Fruit fly (Drosophila melanogaster) whole organism, prepupa: Measurements from ENCODE around the gene Frq1.

Experiments
- CG10631 ChIP-seq: fragments of 200-800 bp; sonication (Bioruptor generic); optimal IDR thresholded peaks from 2 replicates; lab custom pipeline; 2016; ENCODE audit warnings: missing biosample characterization, missing genetic modification characterization
- CG10669 ChIP-seq: fragments of 200-800 bp; sonication (Bioruptor generic); optimal IDR thresholded peaks from 3 replicates; lab custom pipeline; 2018; ENCODE audit warnings: missing biosample characterization, mild to moderate bottlenecking, missing genetic modification characterization, moderate library complexity
- CG11294 ChIP-seq: fragments of 200-800 bp; sonication (Bioruptor generic); IDR thresholded peaks from 2 replicates; pipeline ENCODE4 v1.3.6; 2022; ENCODE audit warnings: missing biosample characterization, missing genetic modification characterization
- CG11762 ChIP-seq: fragments of 200-800 bp; sonication (Bioruptor generic); optimal IDR thresholded peaks from 3 replicates; lab custom pipeline; 2016; ENCODE audit warnings: missing biosample characterization, missing genetic modification characterization; ENCODE audit not compliant: insufficient read depth
- CG31627 ChIP-seq: fragments of 200-800 bp; sonication (Bioruptor generic); optimal IDR thresholded peaks from 3 replicates; lab custom pipeline; 2016; ENCODE audit warnings: missing biosample characterization, missing genetic modification characterization
- CG3919 ChIP-seq: fragments of 200-800 bp; sonication (Bioruptor generic); optimal IDR thresholded peaks from 3 replicates; lab custom pipeline; 2016; ENCODE audit warnings: missing biosample characterization, missing genetic modification characterization
- CG4318 ChIP-seq: fragments of 200-800 bp; sonication (Bioruptor generic); optimal IDR thresholded peaks from 3 replicates; lab custom pipeline; 2017; ENCODE audit warnings: missing biosample characterization, mild to moderate bottlenecking, missing genetic modification characterization
- CG6163 ChIP-seq: fragments of 200-800 bp; sonication (Bioruptor generic); IDR thresholded peaks from 3 replicates; pipeline ENCODE4 v1.3.6; 2022; ENCODE audit warnings: missing biosample characterization, missing genetic modification characterization
- CG8319 ChIP-seq: fragments of 200-800 bp; sonication (Bioruptor generic); optimal IDR thresholded peaks from 3 replicates; lab custom pipeline; 2016; ENCODE audit warnings: missing biosample characterization, missing genetic modification characterization
- CG8632 ChIP-seq: fragments of 200-800 bp; sonication (Bioruptor generic); optimal IDR thresholded peaks from 3 replicates; lab custom pipeline; 2016; ENCODE audit warnings: missing biosample characterization, missing genetic modification characterization
- Eip78C ChIP-seq: fragments of 200-800 bp; sonication (Bioruptor generic); peaks from one replicate; lab custom pipeline; 2016; ENCODE audit warnings: missing biosample characterization, missing genetic modification characterization
- Eip93F ChIP-seq: fragments of 200-800 bp; sonication (Bioruptor generic); optimal IDR thresholded peaks from 2 replicates; lab custom pipeline; 2016; ENCODE audit warnings: missing biosample characterization, mild to moderate bottlenecking, missing genetic modification characterization
- Ets96B ChIP-seq: fragments of 200-800 bp; optimal IDR thresholded peaks from 2 replicates; lab custom pipeline; 2019; ENCODE audit warnings: missing biosample characterization, mild to moderate bottlenecking, missing genetic modification characterization, moderate library complexity
- Gug ChIP-seq: fragments of 200-800 bp; sonication (Bioruptor generic); IDR thresholded peaks from 2 replicates; pipeline ENCODE4 v1.3.6; 2022; ENCODE audit warnings: missing biosample characterization, missing genetic modification characterization
- Hr38 ChIP-seq: sonication (Bioruptor generic); optimal IDR thresholded peaks from 2 replicates; lab custom pipeline; 2016; ENCODE audit warnings: missing biosample characterization, missing genetic modification characterization
- Hr39 ChIP-seq: fragments of 200-800 bp; sonication (Bioruptor generic); optimal IDR thresholded peaks from 2 replicates; lab custom pipeline; 2016; ENCODE audit warnings: missing biosample characterization, missing genetic modification characterization
- Hr4 ChIP-seq: fragments of 200-800 bp; sonication (Bioruptor generic); optimal IDR thresholded peaks from 3 replicates; lab custom pipeline; 2016; ENCODE audit warnings: missing biosample characterization, missing genetic modification characterization
- Lpt ChIP-seq: fragments of 200-800 bp; sonication (Bioruptor generic); optimal IDR thresholded peaks from 3 replicates; lab custom pipeline; 2016; ENCODE audit warnings: missing biosample characterization, missing genetic modification characterization
- OdsH ChIP-seq: fragments of 200-800 bp; sonication (Bioruptor generic); optimal IDR thresholded peaks from 3 replicates; lab custom pipeline; 2016; ENCODE audit warnings: missing biosample characterization, missing genetic modification characterization
- Smox ChIP-seq: fragments of 200-800 bp; sonication (Bioruptor generic); optimal IDR thresholded peaks from 3 replicates; lab custom pipeline; 2016; ENCODE audit warnings: missing biosample characterization, missing genetic modification characterization
- Sox102F ChIP-seq: fragments of 200-800 bp; sonication (Bioruptor generic); optimal IDR thresholded peaks from 2 replicates; lab custom pipeline; 2016; ENCODE audit warnings: missing biosample characterization, mild to moderate bottlenecking, missing genetic modification characterization
- Sox14 ChIP-seq: fragments of 200-800 bp; sonication (Bioruptor generic); optimal IDR thresholded peaks from 3 replicates; lab custom pipeline; 2016; ENCODE audit warnings: missing biosample characterization, missing genetic modification characterization
- Sox15 ChIP-seq: fragments of 200-800 bp; sonication (Bioruptor generic); optimal IDR thresholded peaks from 3 replicates; lab custom pipeline; 2016; ENCODE audit warnings: missing biosample characterization, missing genetic modification characterization
- cyc ChIP-seq: fragments of 200-800 bp; sonication (Bioruptor generic); optimal IDR thresholded peaks from 3 replicates; lab custom pipeline; 2016; ENCODE audit warnings: missing biosample characterization, missing genetic modification characterization
- dac ChIP-seq: fragments of 200-800 bp; sonication (Bioruptor generic); optimal IDR thresholded peaks from 2 replicates; lab custom pipeline; 2017; ENCODE audit warnings: missing biosample characterization, mild to moderate bottlenecking, missing genetic modification characterization
- dsx ChIP-seq: fragments of 200-800 bp; optimal IDR thresholded peaks from 3 replicates; lab custom pipeline; 2019; ENCODE audit warnings: missing biosample characterization, mild to moderate bottlenecking, missing genetic modification characterization, moderate library complexity; ENCODE audit not compliant: poor library complexity, severe bottlenecking
- esn ChIP-seq: fragments of 200-800 bp; sonication (Bioruptor generic); optimal IDR thresholded peaks from 2 replicates; lab custom pipeline; 2016; ENCODE audit warnings: missing biosample characterization, mild to moderate bottlenecking, missing genetic modification characterization, moderate library complexity
- fd59A ChIP-seq: fragments of 200-800 bp; sonication (Bioruptor generic); optimal IDR thresholded peaks from 2 replicates; lab custom pipeline; 2017; ENCODE audit warnings: missing biosample characterization, mild to moderate bottlenecking, missing genetic modification characterization, missing genetic modification reagents
- fd85E ChIP-seq: fragments of 200-800 bp; sonication (Bioruptor generic); optimal IDR thresholded peaks from 3 replicates; lab custom pipeline; 2016; ENCODE audit warnings: missing biosample characterization, missing genetic modification characterization
- lz ChIP-seq: fragments of 200-800 bp; sonication (Bioruptor generic); optimal IDR thresholded peaks from 3 replicates; lab custom pipeline; 2016; ENCODE audit warnings: missing biosample characterization, missing genetic modification characterization
- net ChIP-seq: fragments of 200-800 bp; sonication (Bioruptor generic); optimal IDR thresholded peaks from 3 replicates; lab custom pipeline; 2016; ENCODE audit warnings: missing biosample characterization, missing genetic modification characterization
- pdm3 ChIP-seq: fragments of 200-800 bp; sonication (Bioruptor generic); optimal IDR thresholded peaks from 3 replicates; lab custom pipeline; 2016; ENCODE audit warnings: missing biosample characterization, missing genetic modification characterization
- spab ChIP-seq: fragments of 200-800 bp; sonication (Bioruptor generic); optimal IDR thresholded peaks from 2 replicates; lab custom pipeline; 2017; ENCODE audit warnings: missing biosample characterization, mild to moderate bottlenecking, missing genetic modification characterization, missing genetic modification reagents
- ss ChIP-seq, 2 experiments: fragments of 200-800 bp; sonication (Bioruptor generic); optimal IDR thresholded peaks; 2 replicates in 1 of 2; 3 replicates in 1 of 2; lab custom pipeline; 2017 to 2018; ENCODE audit warnings: mild to moderate bottlenecking in 2 of 2, missing biosample characterization in 2 of 2, missing genetic modification characterization in 2 of 2, moderate library complexity in 1 of 2

Frq1 gene

dm6 chrX:18154955-18155419 lies at the start of gene Frq1:
Gene Frq1, plus strand, starts transcription at chrX:18155369.
- TF ChIP-seq CG8632 (no peak), CG11294 (no peak)
- TF ChIP-seq, all 60 proteins: peak for 0

dm6 chrX:18106686-18107085 lies 48.5 kb upstream of the Frq1 start:
- TF ChIP-seq CG31627 (GFP tag; lab: Kevin White, UChicago): no peak
- no peak for TF ChIP-seq dac (GFP tag; lab: Kevin White, UChicago)
- no peak for TF ChIP-seq net
- no peak for TF ChIP-seq Eip93F
- no peak for TF ChIP-seq Sox15 (GFP tag; lab: Kevin White, UChicago)
- no peak for TF ChIP-seq CG11762
- no peak for TF ChIP-seq ss (GFP tag; optimal IDR thresholded peaks at IDR 0.05; lab: Kevin White, UChicago)
- TF ChIP-seq CG10631 (GFP tag; lab: Kevin White, UChicago): no peak
- no peak for TF ChIP-seq dsx (GFP tag; lab: Kevin White, UChicago)
- no peak for TF ChIP-seq Gug (GFP tag; lab: Robert Waterston, UW)
- no peak for TF ChIP-seq Sox14 (GFP tag; lab: Kevin White, UChicago)
- no peak for TF ChIP-seq Hr38 (GFP tag; lab: Kevin White, UChicago)
- TF ChIP-seq CG3919 (GFP tag; lab: Kevin White, UChicago): no peak
- TF ChIP-seq CG10669 (GFP tag; lab: Kevin White, UChicago): no peak
- TF ChIP-seq spab (GFP tag; lab: Kevin White, UChicago): no peak
- no peak for TF ChIP-seq Sox102F
- no peak for TF ChIP-seq fd59A (GFP tag; lab: Kevin White, UChicago)
- TF ChIP-seq CG4318 (GFP tag; lab: Kevin White, UChicago): no peak

- TF ChIP-seq Smox (GFP tag; lab: Kevin White, UChicago) (no peak), esn (GFP tag; lab: Kevin White, UChicago) (no peak), fd85E (no peak), spab (GFP tag; lab: Kevin White, UChicago) (no peak)
Measured at dm6 chrX:18108676-18109075, 46.5 kb upstream of the Frq1 start.

- TF ChIP-seq CG31627 (GFP tag; lab: Kevin White, UChicago): no peak
- TF ChIP-seq Ets96B (tag; lab: Kevin White, UChicago): no peak
- no peak for TF ChIP-seq CG8319 (GFP tag; lab: Kevin White, UChicago)
- TF ChIP-seq CG3919 (GFP tag; lab: Kevin White, UChicago): no peak
- no peak for TF ChIP-seq pdm3 (GFP tag; lab: Kevin White, UChicago)
- no peak for TF ChIP-seq esn (GFP tag; lab: Kevin White, UChicago)
- TF ChIP-seq net: no peak
- no peak for TF ChIP-seq dac (GFP tag; lab: Kevin White, UChicago)
- TF ChIP-seq Hr39: no peak
- TF ChIP-seq Hr4 (GFP tag; lab: Kevin White, UChicago): no peak
- no peak for TF ChIP-seq Lpt (GFP tag; lab: Kevin White, UChicago)
- TF ChIP-seq ss (GFP tag; optimal IDR thresholded peaks at IDR 0.05; lab: Kevin White, UChicago): no peak
- TF ChIP-seq Gug (GFP tag; lab: Robert Waterston, UW): no peak
- no peak for TF ChIP-seq CG6163 (GFP tag; lab: Robert Waterston, UW)
- TF ChIP-seq fd59A (GFP tag; lab: Kevin White, UChicago): no peak
- TF ChIP-seq Eip78C (GFP tag; lab: Kevin White, UChicago): no peak
- no peak for TF ChIP-seq Sox102F
- TF ChIP-seq lz (GFP tag; lab: Kevin White, UChicago): no peak
- TF ChIP-seq OdsH (GFP tag; lab: Kevin White, UChicago): no peak
- no peak for TF ChIP-seq cyc (GFP tag; lab: Kevin White, UChicago)
- TF ChIP-seq, all 60 proteins: peak for 0
Measured at dm6 chrX:18114770-18115169, 40.4 kb upstream of the Frq1 start.
